Worm (Caenorhabditis elegans): ENCODE results near the gene ptr-16.

The ptr-16 gene

DNA sequence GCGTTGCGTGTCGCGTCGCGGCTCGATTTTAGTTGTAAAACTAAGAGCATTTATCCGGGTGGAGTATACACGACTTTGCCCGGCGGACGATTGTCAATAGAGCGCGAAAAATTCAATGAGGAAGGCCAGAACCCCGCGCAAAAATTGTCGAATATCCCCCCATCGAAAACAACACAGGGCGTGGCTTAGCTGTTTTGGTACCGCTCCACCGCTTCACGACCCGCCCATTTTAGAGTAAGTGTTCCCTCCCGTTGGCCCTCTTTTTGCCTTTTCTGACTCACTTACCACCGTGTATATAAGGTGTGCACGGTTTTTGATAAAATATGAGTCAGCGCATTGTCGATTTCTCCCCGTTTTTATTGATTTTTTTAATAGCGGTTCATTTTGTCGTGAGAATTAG lies 12.1 kb upstream of the ptr-16 start (continued):
- TF ChIP-seq mep-1 (tag; optimal IDR thresholded peaks at IDR 0.05) (no peak), tag-97 (GFP tag; IDR thresholded peaks at IDR 0.05) (no peak), lin-13 (GFP tag; optimal IDR thresholded peaks at IDR 0.05) (no peak), aha-1 (tag) (peak; percentile 92), lin-38 (GFP tag; IDR thresholded peaks at IDR 0.05) (no peak)

DNA sequence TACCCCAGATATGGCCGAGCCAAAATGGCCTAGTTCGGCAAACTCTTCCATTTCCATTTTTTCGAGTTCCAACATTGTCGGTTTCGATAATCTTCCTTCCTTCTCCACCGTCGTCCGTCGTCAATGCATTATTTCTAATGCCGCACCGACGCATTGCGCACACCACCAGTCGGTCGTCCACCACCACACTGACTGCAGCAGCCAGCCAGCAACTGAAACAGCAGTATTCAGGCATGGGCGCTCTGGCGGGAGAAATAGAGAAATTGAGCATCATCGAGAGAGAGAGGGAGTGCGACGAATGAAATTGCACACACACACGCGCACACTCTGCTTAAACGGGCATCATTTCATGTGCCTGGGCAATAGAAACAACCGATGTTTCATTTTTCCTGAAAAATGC lies 11.6 kb upstream of the ptr-16 start:
- TF ChIP-seq zfp-2 (tag; optimal IDR thresholded peaks at IDR 0.05) (no peak), mes-2 (tag; optimal IDR thresholded peaks at IDR 0.05; ENCODE audit: poor library complexity, severe bottlenecking) (peak; percentile 60), lsy-2 (tag; optimal IDR thresholded peaks at IDR 0.05) (peak in 1 of 2 experiments; percentile 41), lim-7 (GFP tag; IDR thresholded peaks at IDR 0.05) (no peak; the same call in 1 of the 2 replicates), ceh-32 (tag; optimal IDR thresholded peaks at IDR 0.05; ENCODE audit: poor library complexity) (no peak), zag-1 (tag; optimal IDR thresholded peaks at IDR 0.05) (no peak), nhr-77 (tag; optimal IDR thresholded peaks at IDR 0.05) (peak; percentile 11), nhr-25 (tag; optimal IDR thresholded peaks at IDR 0.05; ENCODE audit: borderline replicate concordance, insufficient read depth) (no peak), php-3 (GFP tag; IDR thresholded peaks at IDR 0.05) (0 out of 2 replicates have a peak, but pooled peaks have one; percentile 22), gei-8 (GFP tag; optimal IDR thresholded peaks at IDR 0.05) (no peak), ctbp-1 (GFP tag; IDR thresholded peaks at IDR 0.05) (peak; percentile 55; the same call in 1 of the 2 replicates), Y105C5A.15 (GFP tag; IDR thresholded peaks at IDR 0.05) (no peak), egl-27 (tag; optimal IDR thresholded peaks at IDR 0.05) (no peak), dmd-6 (GFP tag; IDR thresholded peaks at IDR 0.05) (peak; percentile 49), jun-1 (tag; optimal IDR thresholded peaks at IDR 0.05) (no peak), lir-3 (tag; optimal IDR thresholded peaks at IDR 0.05) (no peak), nhr-6 (tag; optimal IDR thresholded peaks at IDR 0.05) (no peak), vab-7 (GFP tag; IDR thresholded peaks at IDR 0.05) (no peak), mep-1 (tag; optimal IDR thresholded peaks at IDR 0.05) (peak; percentile 65), snpc-1.2 (GFP tag; IDR thresholded peaks at IDR 0.05) (peak; percentile 28; the same call in 1 of the 2 replicates), spr-3 (GFP tag; optimal IDR thresholded peaks at IDR 0.05) (no peak), mxl-3 (GFP tag; optimal IDR thresholded peaks at IDR 0.05) (peak; percentile 65), nhr-237 (tag; optimal IDR thresholded peaks at IDR 0.05) (no peak), tra-1 (GFP tag; IDR thresholded peaks at IDR 0.05) (peak; percentile 57; the same call in 1 of the 2 replicates), R02D3.7 (tag; optimal IDR thresholded peaks at IDR 0.05) (no peak), T26A8.4 (GFP tag; IDR thresholded peaks at IDR 0.05) (peak; percentile 57), dmd-9 (GFP tag; IDR thresholded peaks at IDR 0.05) (peak; percentile 42; the same call in 1 of the 2 replicates), ceh-28 (tag; optimal IDR thresholded peaks at IDR 0.05) (no peak), rbr-2 (tag; optimal IDR thresholded peaks at IDR 0.05) (peak; percentile 67), cey-2 (tag; optimal IDR thresholded peaks at IDR 0.05; ENCODE audit: borderline replicate concordance, insufficient read depth) (no peak), unc-130 (GFP tag; optimal IDR thresholded peaks at IDR 0.05) (no peak), nhr-102 (tag; optimal IDR thresholded peaks at IDR 0.05) (peak; percentile 22), mdl-1 (tag; optimal IDR thresholded peaks at IDR 0.05) (peak in 1 of 2 experiments; percentile 71), spr-1 (tag; optimal IDR thresholded peaks at IDR 0.05) (no peak), ceh-20 (GFP tag; IDR thresholded peaks at IDR 0.05) (0 out of 2 replicates have a peak, but pooled peaks have one; percentile 44), aly-2 (tag; optimal IDR thresholded peaks at IDR 0.05) (no peak), daf-12 (tag; optimal IDR thresholded peaks at IDR 0.05) (no peak), F44E2.7 (GFP tag; IDR thresholded peaks at IDR 0.05) (no peak), sdz-12 (GFP tag; optimal IDR thresholded peaks at IDR 0.05) (no peak), mxl-2 (GFP tag; conservative IDR thresholded peaks at IDR 0.05) (no peak), hmg-1.1 (GFP tag; IDR thresholded peaks at IDR 0.05) (peak; percentile 75), T20F7.1 (GFP tag; optimal IDR thresholded peaks at IDR 0.05) (no peak), pqm-1 (tag; optimal IDR thresholded peaks at IDR 0.05) (no peak), lin-15B (tag; optimal IDR thresholded peaks at IDR 0.05) (no peak), zip-2 (tag; optimal IDR thresholded peaks at IDR 0.05) (no peak), saeg-2 (GFP tag; IDR thresholded peaks at IDR 0.05) (no peak)

All from whole organism, L4 larva.